Worm (Caenorhabditis elegans) whole organism, young adult: ENCODE data around the gene JC8.16.

Source experiments
- F33H1.4 ChIP-seq: fragments of 200-800 bp; sonication (Bioruptor generic); IDR thresholded peaks from 2 replicates; pipeline ENCODE4 v1.3.6; 2022; ENCODE audit warnings: missing genetic modification reagents, missing genetic modification characterization, missing compliant biosample characterization
- K12H6.12 ChIP-seq: fragments of 200-800 bp; sonication (Bioruptor generic); optimal IDR thresholded peaks from 2 replicates; lab custom pipeline; 2018; ENCODE audit warnings: mild to moderate bottlenecking, missing genetic modification characterization, missing compliant biosample characterization
- cebp-1 ChIP-seq, 2 experiments: fragments of 200-800 bp in 1 of 2; sonication (Bioruptor generic) in 1 of 2; sonication (generic microtip) in 1 of 2; IDR thresholded peaks in 1 of 2; optimal IDR thresholded peaks in 1 of 2; 2 replicates each; pipeline versions ENCODE4 v1.3.6 to Lab custom; 2017 to 2022; ENCODE audit warnings: missing compliant biosample characterization in 2 of 2, missing genetic modification characterization in 2 of 2, mild to moderate bottlenecking in 1 of 2, missing genetic modification reagents in 1 of 2, moderate library complexity in 1 of 2
- ceh-79 ChIP-seq: sonication (generic microtip); optimal IDR thresholded peaks from 2 replicates; lab custom pipeline; 2017; ENCODE audit warnings: mild to moderate bottlenecking, missing genetic modification characterization, missing compliant biosample characterization
- madf-3 ChIP-seq: fragments of 200-800 bp; sonication (Bioruptor generic); IDR thresholded peaks from 2 replicates; pipeline ENCODE4 v1.3.6; 2022; ENCODE audit warnings: missing genetic modification reagents, missing genetic modification characterization, missing compliant biosample characterization
- nfya-1 ChIP-seq: sonication (generic microtip); optimal IDR thresholded peaks from 2 replicates; lab custom pipeline; 2017; ENCODE audit warnings: antibody characterized with exemption, missing compliant biosample characterization, missing genetic modification characterization, borderline replicate concordance; ENCODE audit not compliant: insufficient read depth
- nfya-2 ChIP-seq: fragments of 200-800 bp; sonication (Bioruptor generic); IDR thresholded peaks from 2 replicates; pipeline ENCODE4 v1.3.6; 2022; ENCODE audit warnings: missing genetic modification reagents, missing genetic modification characterization, missing compliant biosample characterization
- nhr-120 ChIP-seq: fragments of 200-800 bp; sonication (Bioruptor generic); IDR thresholded peaks from 2 replicates; pipeline ENCODE4 v1.3.6; 2022; ENCODE audit warnings: missing genetic modification characterization, missing compliant biosample characterization
- sea-2 ChIP-seq: fragments of 200-800 bp; sonication (Bioruptor generic); IDR thresholded peaks from 2 replicates; pipeline ENCODE4 v1.3.6; 2022; ENCODE audit warnings: missing genetic modification characterization, missing compliant biosample characterization
- unc-62 ChIP-seq: fragments of 150-350 bp; optimal IDR thresholded peaks from 2 replicates; lab custom pipeline; 2014; ENCODE audit warnings: missing biosample characterization, missing genetic modification reagents, missing genetic modification characterization

- TF ChIP-seq F33H1.4 = no peak
- TF ChIP-seq nfya-2 (GFP tag; lab: Robert Waterston, UW) = no peak
- TF ChIP-seq cebp-1 (GFP tag; IDR thresholded peaks at IDR 0.05; lab: Robert Waterston, UW) = no peak
- TF ChIP-seq cebp-1 (tag; optimal IDR thresholded peaks at IDR 0.05; lab: Kevin White, UChicago) = no peak
- TF ChIP-seq sea-2 (GFP tag; lab: Robert Waterston, UW) = no peak
- no peak for TF ChIP-seq ceh-79 (tag; lab: Kevin White, UChicago)
- no peak for TF ChIP-seq nfya-1
- no peak for TF ChIP-seq K12H6.12 (tag; lab: Kevin White, UChicago)
- TF ChIP-seq unc-62 (GFP tag; lab: Kevin White, UChicago) = no peak
- TF ChIP-seq madf-3 (GFP tag; lab: Robert Waterston, UW) = no peak
- TF ChIP-seq nhr-120 (GFP tag; lab: Robert Waterston, UW) = no peak
Observed at ce11 chrIV:13220594-13220993, 38.4 kb upstream of the JC8.16 start.
